Fruit fly (Drosophila melanogaster) whole organism, embryonic: ENCODE results near the gene CG32706.
A peak's percentile ranks its signal among the peaks of the same experiment; 100 is the strongest.

Experiments
- ATbp ChIP-seq: fragments of 200-800 bp; sonication (Bioruptor generic); optimal IDR thresholded peaks from 2 replicates; lab custom pipeline; 2017; ENCODE audit warnings: missing biosample characterization, mild to moderate bottlenecking, missing genetic modification characterization, missing genetic modification reagents
- Atf3 ChIP-seq: fragments of 200-800 bp; sonication (Bioruptor generic); optimal IDR thresholded peaks from 3 replicates; lab custom pipeline; 2016; ENCODE audit warnings: missing biosample characterization, missing genetic modification characterization
- Awh ChIP-seq: fragments of 200-800 bp; sonication (Bioruptor generic); IDR thresholded peaks from 2 replicates; pipeline ENCODE4, ENCODE4 v1.3.6; 2022; ENCODE audit warnings: missing biosample characterization, missing genetic modification characterization
- Bgb ChIP-seq: fragments of 200-800 bp; sonication (Bioruptor generic); IDR thresholded peaks from 2 replicates; pipeline ENCODE4 v1.3.6; 2022; ENCODE audit warnings: missing biosample characterization, missing genetic modification characterization; ENCODE audit not compliant: partially characterized antibody
- C15 ChIP-seq: fragments of 200-800 bp; sonication (Bioruptor generic); IDR thresholded peaks from 3 replicates; pipeline ENCODE4 v1.3.6; 2022; ENCODE audit warnings: missing biosample characterization, missing genetic modification characterization
- CG11398 ChIP-seq: fragments of 200-800 bp; sonication (Bioruptor generic); optimal IDR thresholded peaks from 2 replicates; lab custom pipeline; 2016; ENCODE audit warnings: missing biosample characterization, missing genetic modification characterization
- CG11456 ChIP-seq: fragments of 200-800 bp; sonication (Bioruptor generic); IDR thresholded peaks from 3 replicates; pipeline ENCODE4 v1.3.6; 2022; ENCODE audit warnings: missing biosample characterization, missing genetic modification characterization
- CG15479 ChIP-seq: fragments of 200-800 bp; sonication (Bioruptor generic); optimal IDR thresholded peaks from 3 replicates; lab custom pipeline; 2019; ENCODE audit warnings: missing biosample characterization, mild to moderate bottlenecking, missing genetic modification characterization, moderate library complexity
- CG15601 ChIP-seq: fragments of 200-800 bp; sonication (Bioruptor generic); optimal IDR thresholded peaks from 3 replicates; lab custom pipeline; 2019; ENCODE audit warnings: missing biosample characterization, mild to moderate bottlenecking, missing genetic modification characterization, moderate library complexity
- CG17361 ChIP-seq: fragments of 200-800 bp; sonication (Bioruptor generic); IDR thresholded peaks from 3 replicates; pipeline ENCODE4 v1.3.6; 2022; ENCODE audit warnings: missing biosample characterization, missing genetic modification characterization
- CG1792 ChIP-seq: fragments of 200-800 bp; sonication (Bioruptor generic); optimal IDR thresholded peaks from 2 replicates; lab custom pipeline; 2016; ENCODE audit warnings: missing biosample characterization, missing genetic modification characterization
- CG31388 ChIP-seq: fragments of 200-800 bp; sonication (Bioruptor generic); optimal IDR thresholded peaks from 2 replicates; lab custom pipeline; 2016; ENCODE audit warnings: missing biosample characterization, missing genetic modification characterization
- CG3163 ChIP-seq: fragments of 200-800 bp; sonication (Bioruptor generic); optimal IDR thresholded peaks from 3 replicates; lab custom pipeline; 2016; ENCODE audit warnings: missing biosample characterization, missing genetic modification characterization
- CG34224 ChIP-seq: fragments of 200-800 bp; sonication (Bioruptor generic); IDR thresholded peaks from 3 replicates; pipeline ENCODE4 v1.3.6; 2022; ENCODE audit warnings: missing biosample characterization, missing genetic modification characterization; ENCODE audit not compliant: partially characterized antibody
- CG4360 ChIP-seq: fragments of 200-800 bp; sonication (Bioruptor generic); IDR thresholded peaks from 2 replicates; pipeline ENCODE4 v1.3.6; 2022; ENCODE audit warnings: missing biosample characterization, missing genetic modification characterization
- CG43689 ChIP-seq: fragments of 200-800 bp; sonication (Bioruptor generic); IDR thresholded peaks from 2 replicates; pipeline ENCODE4 v1.3.6; 2022; ENCODE audit warnings: missing biosample characterization, missing genetic modification characterization
- CG4820 ChIP-seq: fragments of 200-800 bp; sonication (Bioruptor generic); optimal IDR thresholded peaks from 3 replicates; lab custom pipeline; 2016; ENCODE audit warnings: missing biosample characterization, missing genetic modification characterization
- CG8359 ChIP-seq: fragments of 200-800 bp; sonication (Bioruptor generic); optimal IDR thresholded peaks from 2 replicates; lab custom pipeline; 2017; ENCODE audit warnings: missing biosample characterization, mild to moderate bottlenecking, missing genetic modification characterization, borderline replicate concordance
- Drgx ChIP-seq: fragments of 200-800 bp; sonication (Bioruptor generic); IDR thresholded peaks from 2 replicates; pipeline ENCODE4 v1.3.6; 2022; ENCODE audit warnings: missing biosample characterization, missing genetic modification characterization
- Elba2 ChIP-seq: fragments of 200-800 bp; sonication (Bioruptor generic); optimal IDR thresholded peaks from 3 replicates; lab custom pipeline; 2016; ENCODE audit warnings: missing biosample characterization, missing genetic modification characterization
- Fer1 ChIP-seq: fragments of 200-800 bp; sonication (Bioruptor generic); optimal IDR thresholded peaks from 2 replicates; lab custom pipeline; 2017; ENCODE audit warnings: missing biosample characterization, mild to moderate bottlenecking, missing genetic modification characterization
- Hsf ChIP-seq: fragments of 200-800 bp; sonication (Bioruptor generic); optimal IDR thresholded peaks from 3 replicates; lab custom pipeline; 2016; ENCODE audit warnings: missing biosample characterization, missing genetic modification characterization
- Max ChIP-seq: fragments of 200-800 bp; sonication (Bioruptor generic); optimal IDR thresholded peaks from 2 replicates; lab custom pipeline; 2016; ENCODE audit warnings: missing biosample characterization, mild to moderate bottlenecking, missing genetic modification characterization
- Med ChIP-seq: fragments of 200-800 bp; sonication (Bioruptor generic); peaks from one replicate; lab custom pipeline; 2016; ENCODE audit warnings: missing biosample characterization, missing genetic modification characterization, mild to moderate bottlenecking, inconsistent platforms, moderate library complexity
- PHDP ChIP-seq: fragments of 200-800 bp; sonication (Bioruptor generic); optimal IDR thresholded peaks from 3 replicates; lab custom pipeline; 2018; ENCODE audit warnings: missing biosample characterization, mild to moderate bottlenecking, missing genetic modification characterization, moderate library complexity
- Rfx ChIP-seq: fragments of 200-800 bp; sonication (Bioruptor generic); IDR thresholded peaks from 2 replicates; pipeline ENCODE4 v1.3.6; 2022; ENCODE audit warnings: missing biosample characterization, missing genetic modification characterization
- Tbp ChIP-seq: fragments of >200 bp; optimal IDR thresholded peaks from 2 replicates; lab custom pipeline; 2018; ENCODE audit warnings: missing biosample characterization, missing genetic modification characterization
- Usf ChIP-seq: fragments of 200-800 bp; sonication (Bioruptor generic); optimal IDR thresholded peaks from 2 replicates; lab custom pipeline; 2017; ENCODE audit warnings: missing genotype, missing biosample characterization, missing genetic modification characterization
- ac ChIP-seq: fragments of 200-800 bp; sonication (Bioruptor generic); optimal IDR thresholded peaks from 3 replicates; lab custom pipeline; 2017; ENCODE audit warnings: missing biosample characterization, mild to moderate bottlenecking, missing genetic modification characterization
- bab2 ChIP-seq: fragments of 200-800 bp; sonication (Bioruptor generic); optimal IDR thresholded peaks from 2 replicates; lab custom pipeline; 2016; ENCODE audit warnings: missing biosample characterization, missing genetic modification characterization
- bigmax ChIP-seq: fragments of 200-800 bp; sonication (Bioruptor generic); optimal IDR thresholded peaks from 2 replicates; lab custom pipeline; 2018; ENCODE audit warnings: missing biosample characterization, mild to moderate bottlenecking, missing genetic modification characterization
- crol ChIP-seq: fragments of 200-800 bp; sonication (Bioruptor generic); IDR thresholded peaks from 2 replicates; pipeline ENCODE4 v1.3.6; 2022; ENCODE audit warnings: missing biosample characterization, missing genetic modification characterization
- da ChIP-seq: fragments of 200-800 bp; sonication (Bioruptor generic); optimal IDR thresholded peaks from 2 replicates; lab custom pipeline; 2016; ENCODE audit warnings: missing biosample characterization, missing genetic modification characterization
- disco-r ChIP-seq: fragments of 200-800 bp; sonication (Bioruptor generic); optimal IDR thresholded peaks from 2 replicates; lab custom pipeline; 2016; ENCODE audit warnings: missing biosample characterization, missing genetic modification characterization
- fu2 ChIP-seq: fragments of 200-800 bp; sonication (Bioruptor generic); optimal IDR thresholded peaks from 2 replicates; lab custom pipeline; 2016; ENCODE audit warnings: missing biosample characterization, missing genetic modification characterization
- gcm ChIP-seq: fragments of 200-800 bp; sonication (Bioruptor generic); optimal IDR thresholded peaks from 2 replicates; lab custom pipeline; 2019; ENCODE audit warnings: missing biosample characterization, mild to moderate bottlenecking, missing genetic modification characterization, moderate library complexity
- gcm2 ChIP-seq: fragments of 200-800 bp; sonication (Bioruptor generic); optimal IDR thresholded peaks from 2 replicates; lab custom pipeline; 2016; ENCODE audit warnings: missing biosample characterization, missing genetic modification characterization
- gem ChIP-seq: fragments of 200-800 bp; sonication (Bioruptor generic); optimal IDR thresholded peaks from 2 replicates; lab custom pipeline; 2019; ENCODE audit warnings: missing biosample characterization, mild to moderate bottlenecking, missing genetic modification characterization, moderate library complexity
- gfzf ChIP-seq: fragments of 200-800 bp; sonication (Bioruptor generic); optimal IDR thresholded peaks from 2 replicates; lab custom pipeline; 2016; ENCODE audit warnings: missing biosample characterization, mild to moderate bottlenecking, missing genetic modification characterization, moderate library complexity
- grn ChIP-seq: fragments of 200-800 bp; sonication (Bioruptor generic); optimal IDR thresholded peaks from 3 replicates; lab custom pipeline; 2017; ENCODE audit warnings: missing biosample characterization, missing genetic modification characterization
- ham ChIP-seq: fragments of 200-800 bp; sonication (Bioruptor generic); IDR thresholded peaks from 2 replicates; pipeline ENCODE4 v1.3.6; 2022; ENCODE audit warnings: missing biosample characterization, missing genetic modification characterization
- kni ChIP-seq: fragments of 200-800 bp; sonication (Bioruptor generic); optimal IDR thresholded peaks from 3 replicates; lab custom pipeline; 2017; ENCODE audit warnings: mild to moderate bottlenecking, missing biosample characterization, missing genetic modification reagents, missing genetic modification characterization
- nerfin-1 ChIP-seq: fragments of 200-800 bp; sonication (Bioruptor generic); optimal IDR thresholded peaks from 3 replicates; lab custom pipeline; 2019; ENCODE audit warnings: missing biosample characterization, mild to moderate bottlenecking, missing genetic modification characterization, moderate library complexity
- pros ChIP-seq: fragments of 200-800 bp; sonication (Bioruptor generic); optimal IDR thresholded peaks from 3 replicates; lab custom pipeline; 2019; ENCODE audit warnings: missing biosample characterization, mild to moderate bottlenecking, missing genetic modification characterization, moderate library complexity
- sens ChIP-seq: fragments of 200-800 bp; sonication (Bioruptor generic); peaks from one replicate; lab custom pipeline; 2016; ENCODE audit warnings: missing biosample characterization, missing genetic modification characterization
- seq ChIP-seq: fragments of 200-800 bp; sonication (Bioruptor generic); IDR thresholded peaks from 2 replicates; pipeline ENCODE4 v1.3.6; 2022; ENCODE audit warnings: missing biosample characterization, missing genetic modification characterization
- sob ChIP-seq: fragments of 200-800 bp; sonication (Bioruptor generic); IDR thresholded peaks from 2 replicates; pipeline ENCODE4 v1.3.6; 2022; ENCODE audit warnings: missing biosample characterization, missing genetic modification characterization
- sqz ChIP-seq: fragments of 200-800 bp; sonication (Bioruptor generic); optimal IDR thresholded peaks from 3 replicates; lab custom pipeline; 2018; ENCODE audit warnings: missing biosample characterization, mild to moderate bottlenecking, missing genetic modification characterization
- tll ChIP-seq, 2 experiments: fragments of 200-800 bp in 1 of 2; fragments of >200 bp in 1 of 2; sonication (Bioruptor generic) in 1 of 2; optimal IDR thresholded peaks; 2 replicates each; lab custom pipeline; 2017 to 2019; ENCODE audit warnings: missing biosample characterization in 2 of 2, missing genetic modification characterization in 2 of 2, mild to moderate bottlenecking in 1 of 2, moderate library complexity in 1 of 2

The CG32706 gene

DNA sequence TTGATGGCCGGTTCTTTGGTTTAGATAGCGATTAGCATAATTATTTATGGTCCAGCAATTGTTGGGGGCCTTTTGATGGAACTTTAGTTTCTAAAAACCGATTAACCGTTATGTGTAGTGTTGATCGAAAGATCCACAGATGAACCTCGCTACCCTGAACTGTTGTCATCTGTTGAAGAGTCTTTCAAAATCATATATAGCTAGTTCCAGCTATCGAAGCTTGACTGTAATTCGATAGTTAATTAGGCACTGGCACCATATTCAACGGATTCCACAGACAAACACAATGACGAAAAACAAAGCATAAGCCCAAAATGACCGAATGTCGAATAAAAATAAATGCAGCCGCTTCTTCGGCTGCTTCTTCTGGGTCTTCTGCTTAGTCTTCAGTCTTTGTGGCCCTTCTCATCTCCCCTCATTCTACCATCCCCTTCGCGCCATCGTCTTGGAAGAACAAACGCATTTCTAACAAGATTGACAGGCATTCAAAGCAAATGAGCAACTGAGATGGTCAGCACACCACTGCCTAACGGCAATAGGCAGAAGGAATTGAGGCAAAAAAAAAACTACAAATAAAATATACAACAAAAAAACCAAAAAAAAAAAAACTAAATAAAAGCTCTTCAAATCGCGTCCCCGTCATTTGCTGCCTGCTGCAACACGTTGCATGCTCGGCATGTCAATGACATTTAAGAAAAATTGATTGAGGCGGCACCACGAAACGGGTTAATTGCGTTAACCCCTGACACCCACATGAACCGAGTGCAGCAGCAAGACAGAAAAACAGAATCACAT lies 43.0 kb upstream of the CG32706 start (continued):
- TF ChIP-seq ac = no peak
- 0 out of 3 replicates have a peak, but pooled peaks have one; percentile 33 for TF ChIP-seq CG11456 (GFP tag; lab: Robert Waterston, UW)
- TF ChIP-seq Atf3 (GFP tag; lab: Kevin White, UChicago) = no peak
- TF ChIP-seq Drgx = peak; percentile 59
- no peak for TF ChIP-seq tll (GFP tag; optimal IDR thresholded peaks at IDR 0.05; lab: Kevin White, UChicago)
- TF ChIP-seq Max = no peak
- peak; percentile 7 for TF ChIP-seq kni
- TF ChIP-seq gcm2 (GFP tag; lab: Kevin White, UChicago) = no peak
- TF ChIP-seq bigmax (GFP tag; lab: Kevin White, UChicago) = no peak
- peak; percentile 28 for TF ChIP-seq pros
- TF ChIP-seq Med (GFP tag; lab: Kevin White, UChicago) = peak; percentile 53
- no peak for TF ChIP-seq ham (GFP tag; lab: Robert Waterston, UW)
- no peak for TF ChIP-seq CG4820
- TF ChIP-seq CG15601 (tag; lab: Kevin White, UChicago) = no peak
- TF ChIP-seq CG31388 (GFP tag; lab: Kevin White, UChicago) = no peak
- TF ChIP-seq Hsf (GFP tag; lab: Kevin White, UChicago) = no peak
- TF ChIP-seq ATbp (GFP tag; lab: Kevin White, UChicago) = no peak

DNA sequence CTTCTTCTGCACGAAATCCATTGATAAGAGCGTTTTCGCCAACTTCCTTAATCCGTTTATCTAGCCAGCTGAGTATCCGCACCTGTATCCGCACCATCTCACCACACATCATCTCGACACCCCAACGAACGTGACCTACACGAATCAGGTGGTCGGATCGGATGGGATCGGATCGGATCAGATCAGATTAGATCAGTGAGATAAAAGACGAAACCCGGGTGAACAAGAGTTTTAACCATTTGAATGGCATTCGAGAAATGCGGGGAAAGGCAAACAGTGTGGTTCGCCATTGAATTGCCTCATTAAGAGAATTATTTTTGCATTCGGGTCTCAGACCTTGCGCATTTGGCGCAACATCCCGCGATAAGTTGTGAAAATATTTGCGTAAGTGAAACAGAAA lies 42.1 kb upstream of the CG32706 start:
- TF ChIP-seq Fer1 (GFP tag; lab: Kevin White, UChicago) (no peak), gcm (GFP tag; lab: Kevin White, UChicago) (no peak), Bgb (no peak), CG17361 (no peak), Tbp (GFP tag; lab: Kevin White, UChicago) (no peak), CG34224 (GFP tag; lab: Robert Waterston, UW) (no peak), disco-r (GFP tag; lab: Kevin White, UChicago) (no peak), grn (peak; percentile 79), gfzf (GFP tag; lab: Kevin White, UChicago) (no peak), nerfin-1 (no peak), da (GFP tag; lab: Kevin White, UChicago) (no peak), sqz (GFP tag; lab: Kevin White, UChicago) (no peak), CG15479 (GFP tag; lab: Kevin White, UChicago) (peak; percentile 61), sob (GFP tag; lab: Robert Waterston, UW) (no peak), Elba2 (no peak), PHDP (tag; lab: Kevin White, UChicago) (no peak)

- TF ChIP-seq Awh (GFP tag; lab: Robert Waterston, UW) (peak; percentile 12; the same call in 1 of the 2 replicates), fu2 (no peak), CG4360 (no peak), C15 (GFP tag; lab: Robert Waterston, UW) (no peak), CG1792 (GFP tag; lab: Kevin White, UChicago) (no peak), sens (peak; percentile 87), Usf (GFP tag; lab: Kevin White, UChicago) (no peak), CG8359 (no peak), Rfx (no peak), gem (tag; lab: Kevin White, UChicago) (peak; percentile 23), CG43689 (GFP tag; lab: Robert Waterston, UW) (no peak), crol (peak; percentile 39; the same call in 1 of the 2 replicates), CG3163 (GFP tag; lab: Kevin White, UChicago) (no peak), Med (GFP tag; lab: Kevin White, UChicago) (no peak), bab2 (GFP tag; lab: Kevin White, UChicago) (no peak), seq (GFP tag; lab: Robert Waterston, UW) (no peak), CG11398 (GFP tag; lab: Kevin White, UChicago) (no peak)
These were observed 40.5 kb upstream of the CG32706 start for dm6 chrX:9046383-9046941.
